Fruit fly (Drosophila melanogaster): Measurements from ENCODE around the gene stops.

Gene stops

dm6 chr3R:31168968-31169367 lies at the start of gene stops:
Gene stops, minus strand, starts transcription at chr3R:31169106.
- no peak for TF ChIP-seq insv (optimal IDR thresholded peaks at IDR 0.05)
- TF ChIP-seq h (optimal IDR thresholded peaks at IDR 0.05), result no peak
- TF ChIP-seq psq (optimal IDR thresholded peaks at IDR 0.05), result no peak
- TF ChIP-seq ttk (optimal IDR thresholded peaks at IDR 0.05), result no peak
- no peak for TF ChIP-seq Myc (optimal IDR thresholded peaks at IDR 0.05)
- no peak for TF ChIP-seq Sin3A (optimal IDR thresholded peaks at IDR 0.05)

- no peak for TF ChIP-seq Myc (optimal IDR thresholded peaks at IDR 0.05)
- TF ChIP-seq psq (optimal IDR thresholded peaks at IDR 0.05), result no peak
- TF ChIP-seq Sin3A (optimal IDR thresholded peaks at IDR 0.05), result no peak
- TF ChIP-seq ttk (optimal IDR thresholded peaks at IDR 0.05), result no peak
- no peak for TF ChIP-seq h (optimal IDR thresholded peaks at IDR 0.05)
- no peak for TF ChIP-seq insv (optimal IDR thresholded peaks at IDR 0.05)
These were observed 49.4 kb upstream of the stops start for dm6 chr3R:31218214-31218876.

- TF ChIP-seq Sin3A (optimal IDR thresholded peaks at IDR 0.05) (no peak), insv (optimal IDR thresholded peaks at IDR 0.05) (no peak), Myc (optimal IDR thresholded peaks at IDR 0.05) (no peak), h (optimal IDR thresholded peaks at IDR 0.05) (no peak), psq (optimal IDR thresholded peaks at IDR 0.05) (no peak)
These were observed 46.9 kb upstream of the stops start, which contains the start of gene CG15561 for dm6 chr3R:31215830-31216229. Gene CG15561, minus strand, starts transcription at chr3R:31215942.

- TF ChIP-seq Sin3A (optimal IDR thresholded peaks at IDR 0.05) (no peak), psq (optimal IDR thresholded peaks at IDR 0.05) (no peak), Myc (optimal IDR thresholded peaks at IDR 0.05) (no peak), ttk (optimal IDR thresholded peaks at IDR 0.05) (no peak), insv (optimal IDR thresholded peaks at IDR 0.05) (no peak), h (optimal IDR thresholded peaks at IDR 0.05) (no peak)
These were observed 44.3 kb upstream of the stops start, which contains the start of the genes Zwilch and CG1542 for dm6 chr3R:31213227-31213626. Gene Zwilch, minus strand, starts transcription at chr3R:31213376. Gene CG1542, plus strand, starts transcription at chr3R:31213458.

dm6 chr3R:31210630-31211029 lies 41.7 kb upstream of the stops start, which contains the start of gene chp:
Gene chp, minus strand, starts transcription at chr3R:31210730.
- TF ChIP-seq Myc (optimal IDR thresholded peaks at IDR 0.05) (no peak), insv (optimal IDR thresholded peaks at IDR 0.05) (no peak), psq (optimal IDR thresholded peaks at IDR 0.05) (no peak), ttk (optimal IDR thresholded peaks at IDR 0.05) (no peak), Sin3A (optimal IDR thresholded peaks at IDR 0.05) (no peak), h (optimal IDR thresholded peaks at IDR 0.05) (no peak)

dm6 chr3R:31197142-31197994 lies 28.5 kb upstream of the stops start:
- TF ChIP-seq h (optimal IDR thresholded peaks at IDR 0.05) (no peak), insv (optimal IDR thresholded peaks at IDR 0.05) (no peak), psq (optimal IDR thresholded peaks at IDR 0.05) (no peak), ttk (optimal IDR thresholded peaks at IDR 0.05) (no peak), Myc (optimal IDR thresholded peaks at IDR 0.05) (no peak), Sin3A (optimal IDR thresholded peaks at IDR 0.05) (no peak)

- TF ChIP-seq ttk (optimal IDR thresholded peaks at IDR 0.05) (no peak), Myc (optimal IDR thresholded peaks at IDR 0.05) (no peak), h (optimal IDR thresholded peaks at IDR 0.05) (no peak), Sin3A (optimal IDR thresholded peaks at IDR 0.05) (no peak), psq (optimal IDR thresholded peaks at IDR 0.05) (no peak), insv (optimal IDR thresholded peaks at IDR 0.05) (no peak)
These were observed 27.8 kb upstream of the stops start, which contains the start of gene CG1544 for dm6 chr3R:31196731-31197130. Gene CG1544, plus strand, starts transcription at chr3R:31196916.

dm6 chr3R:31195695-31196113 lies 26.8 kb upstream of the stops start, which contains the start of gene mesh:
Gene mesh, minus strand, starts transcription at chr3R:31195762.
- TF ChIP-seq psq (optimal IDR thresholded peaks at IDR 0.05), result no peak

dm6 chr3R:31194627-31195026 lies 25.7 kb upstream of the stops start:
- TF ChIP-seq Sin3A (optimal IDR thresholded peaks at IDR 0.05) (no peak), ttk (optimal IDR thresholded peaks at IDR 0.05) (no peak), h (optimal IDR thresholded peaks at IDR 0.05) (no peak), insv (optimal IDR thresholded peaks at IDR 0.05) (no peak), Myc (optimal IDR thresholded peaks at IDR 0.05) (no peak), psq (optimal IDR thresholded peaks at IDR 0.05) (no peak)

dm6 chr3R:31193062-31193461 lies 24.2 kb upstream of the stops start, which contains the start of gene bnk:
Gene bnk, plus strand, starts transcription at chr3R:31193362.
- TF ChIP-seq insv (optimal IDR thresholded peaks at IDR 0.05) (no peak), psq (optimal IDR thresholded peaks at IDR 0.05) (no peak), h (optimal IDR thresholded peaks at IDR 0.05) (no peak), Sin3A (optimal IDR thresholded peaks at IDR 0.05) (no peak), ttk (optimal IDR thresholded peaks at IDR 0.05) (no peak), Myc (optimal IDR thresholded peaks at IDR 0.05) (no peak)

- no peak for TF ChIP-seq ttk (optimal IDR thresholded peaks at IDR 0.05)
- TF ChIP-seq insv (optimal IDR thresholded peaks at IDR 0.05), result no peak
- TF ChIP-seq psq (optimal IDR thresholded peaks at IDR 0.05), result no peak
- TF ChIP-seq Myc (optimal IDR thresholded peaks at IDR 0.05), result no peak
- TF ChIP-seq Sin3A (optimal IDR thresholded peaks at IDR 0.05), result no peak
- TF ChIP-seq h (optimal IDR thresholded peaks at IDR 0.05), result no peak
These were observed 12.9 kb upstream of the stops start for dm6 chr3R:31181816-31182215.

dm6 chr3R:31168429-31168828 lies 477 bp downstream of the stops start:
- TF ChIP-seq psq (optimal IDR thresholded peaks at IDR 0.05), result no peak
- TF ChIP-seq Sin3A (optimal IDR thresholded peaks at IDR 0.05), result no peak
- no peak for TF ChIP-seq ttk (optimal IDR thresholded peaks at IDR 0.05)
